Worm (Caenorhabditis elegans): Measurements from ENCODE around the gene fbxa-142.

Gene fbxa-142

ce11 chrV:16132215-16132614 is 1.1 kb upstream of the fbxa-142 start:
- no peak for TF ChIP-seq lin-13 (tag; optimal IDR thresholded peaks at IDR 0.05)
- TF ChIP-seq flh-1 (GFP tag; optimal IDR thresholded peaks at IDR 0.05) = no peak
- no peak for TF ChIP-seq ham-2 (GFP tag; optimal IDR thresholded peaks at IDR 0.05)
- TF ChIP-seq ceh-43 (GFP tag; optimal IDR thresholded peaks at IDR 0.05) = no peak

DNA sequence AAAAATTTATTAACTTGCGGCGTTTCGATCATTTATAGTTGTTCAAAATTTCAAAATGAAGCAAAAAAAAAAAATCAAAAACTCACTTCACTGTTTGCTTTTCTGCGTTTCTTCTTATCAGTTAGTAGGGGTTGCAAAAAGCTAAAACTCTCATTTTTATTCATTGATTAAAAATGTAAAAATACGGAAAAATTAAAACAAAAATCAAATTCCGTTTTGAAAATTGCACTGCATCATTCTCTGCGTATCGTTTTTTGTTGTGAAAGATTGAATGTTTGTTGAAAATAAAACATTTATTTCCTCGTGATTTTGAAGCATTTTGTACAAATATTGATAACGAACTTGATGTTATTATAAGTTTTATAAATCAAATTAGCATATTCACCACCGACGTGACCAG is 2.0 kb downstream of the fbxa-142 start:
- TF ChIP-seq unc-120 (tag; optimal IDR thresholded peaks at IDR 0.05; ENCODE audit: poor library complexity, severe bottlenecking) (no peak), tbx-8 (GFP tag; optimal IDR thresholded peaks at IDR 0.05) (no peak), cnd-1 (tag; optimal IDR thresholded peaks at IDR 0.05) (no peak), nhr-237 (tag; optimal IDR thresholded peaks at IDR 0.05) (no peak), nhr-28 (tag; optimal IDR thresholded peaks at IDR 0.05) (no peak), lsy-2 (tag; optimal IDR thresholded peaks at IDR 0.05) (no peak), nhr-12 (tag; optimal IDR thresholded peaks at IDR 0.05) (no peak), mab-5 (tag; optimal IDR thresholded peaks at IDR 0.05) (no peak), sptf-1 (tag; optimal IDR thresholded peaks at IDR 0.05) (no peak), elt-3 (tag; optimal IDR thresholded peaks at IDR 0.05) (no peak), ceh-83 (GFP tag; optimal IDR thresholded peaks at IDR 0.05) (no peak), M03D4.4 (tag; optimal IDR thresholded peaks at IDR 0.05) (no peak), unc-62 (GFP tag; optimal IDR thresholded peaks at IDR 0.05) (no peak)

- TF ChIP-seq ceh-43 (GFP tag; optimal IDR thresholded peaks at IDR 0.05) = no peak
- TF ChIP-seq unc-120 (tag; optimal IDR thresholded peaks at IDR 0.05; ENCODE audit: poor library complexity, severe bottlenecking) = no peak
- TF ChIP-seq bed-3 (GFP tag; optimal IDR thresholded peaks at IDR 0.05) = no peak
- TF ChIP-seq M03D4.4 (tag; optimal IDR thresholded peaks at IDR 0.05) = no peak
- TF ChIP-seq nhr-28 (tag; optimal IDR thresholded peaks at IDR 0.05) = no peak
- TF ChIP-seq zip-8 (tag; optimal IDR thresholded peaks at IDR 0.05) = no peak
- TF ChIP-seq ham-2 (GFP tag; optimal IDR thresholded peaks at IDR 0.05) = no peak
- TF ChIP-seq hlh-1 (tag; optimal IDR thresholded peaks at IDR 0.05) = no peak
- no peak for TF ChIP-seq snpc-4 (tag; optimal IDR thresholded peaks at IDR 0.05)
- TF ChIP-seq drap-1 (GFP tag; optimal IDR thresholded peaks at IDR 0.05) = no peak
- no peak for TF ChIP-seq lsy-2 (tag; optimal IDR thresholded peaks at IDR 0.05)
- TF ChIP-seq nhr-76 (tag; optimal IDR thresholded peaks at IDR 0.05) = no peak
These were observed 3.7 kb downstream of the fbxa-142 start, which contains the start of gene fbxa-143 for ce11 chrV:16127401-16127800. TSS of gene fbxa-143 (minus strand) at chrV:16127501.

ce11 chrV:16124739-16125138 is 6.4 kb downstream of the fbxa-142 start, which contains the start of gene nhr-111:
TSS of gene nhr-111 (minus strand) at chrV:16124839.
- TF ChIP-seq nhr-76 (tag; optimal IDR thresholded peaks at IDR 0.05) (no peak), bed-3 (GFP tag; optimal IDR thresholded peaks at IDR 0.05) (no peak), ceh-43 (GFP tag; optimal IDR thresholded peaks at IDR 0.05) (no peak), nhr-2 (tag; optimal IDR thresholded peaks at IDR 0.05) (no peak), cnd-1 (tag; optimal IDR thresholded peaks at IDR 0.05) (no peak), ces-1 (GFP tag; optimal IDR thresholded peaks at IDR 0.05) (no peak), tbx-8 (GFP tag; optimal IDR thresholded peaks at IDR 0.05) (no peak), unc-62 (GFP tag; optimal IDR thresholded peaks at IDR 0.05) (no peak), drap-1 (GFP tag; optimal IDR thresholded peaks at IDR 0.05) (no peak), sptf-1 (tag; optimal IDR thresholded peaks at IDR 0.05) (no peak), hlh-1 (tag; optimal IDR thresholded peaks at IDR 0.05) (no peak), mab-5 (tag; optimal IDR thresholded peaks at IDR 0.05) (no peak), nhr-12 (tag; optimal IDR thresholded peaks at IDR 0.05) (no peak), mls-2 (tag; optimal IDR thresholded peaks at IDR 0.05) (no peak), ham-2 (GFP tag; optimal IDR thresholded peaks at IDR 0.05) (no peak)

ce11 chrV:16121451-16121850 is 9.7 kb downstream of the fbxa-142 start:
- no peak for TF ChIP-seq nhr-237 (tag; optimal IDR thresholded peaks at IDR 0.05)
- TF ChIP-seq ces-1 (GFP tag; optimal IDR thresholded peaks at IDR 0.05) = no peak
- TF ChIP-seq lsy-2 (tag; optimal IDR thresholded peaks at IDR 0.05) = no peak
- no peak for TF ChIP-seq elt-3 (tag; optimal IDR thresholded peaks at IDR 0.05)
- no peak for TF ChIP-seq unc-120 (tag; optimal IDR thresholded peaks at IDR 0.05; ENCODE audit: poor library complexity, severe bottlenecking)
- TF ChIP-seq lin-13 (tag; optimal IDR thresholded peaks at IDR 0.05) = no peak
- TF ChIP-seq nhr-28 (tag; optimal IDR thresholded peaks at IDR 0.05) = no peak
- TF ChIP-seq lin-32 (GFP tag; optimal IDR thresholded peaks at IDR 0.05) = no peak
- TF ChIP-seq tbx-8 (GFP tag; optimal IDR thresholded peaks at IDR 0.05) = no peak
- no peak for TF ChIP-seq nhr-12 (tag; optimal IDR thresholded peaks at IDR 0.05)
- no peak for TF ChIP-seq zip-8 (tag; optimal IDR thresholded peaks at IDR 0.05)
- TF ChIP-seq sem-2 (GFP tag; optimal IDR thresholded peaks at IDR 0.05) = no peak
- TF ChIP-seq hlh-1 (tag; optimal IDR thresholded peaks at IDR 0.05) = no peak

DNA sequence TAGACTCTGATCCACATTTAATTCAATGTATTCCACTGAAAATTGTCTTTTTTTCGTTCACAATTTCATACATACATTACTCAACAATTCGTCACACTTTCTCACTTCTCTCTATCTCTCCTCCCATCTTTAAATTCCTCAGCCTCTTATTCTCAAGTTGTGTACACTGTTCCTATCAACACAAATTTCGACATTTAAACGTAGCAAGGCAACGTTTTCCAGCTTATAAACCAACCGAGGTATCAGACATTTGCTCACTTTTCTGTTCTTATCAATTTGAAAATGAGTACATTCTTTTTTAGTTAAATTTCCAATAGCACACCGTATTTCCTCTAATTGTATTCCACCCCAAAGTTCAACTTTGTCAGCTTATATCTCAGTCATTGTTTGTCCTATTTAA is 10.2 kb downstream of the fbxa-142 start, which contains the start of gene skr-3:
TSS of gene skr-3 (plus strand) at position 163 of the 400 bp plus-strand sequence.
- TF ChIP-seq nhr-28 (tag; optimal IDR thresholded peaks at IDR 0.05) (no peak), ceh-39 (tag; optimal IDR thresholded peaks at IDR 0.05) (no peak), nhr-2 (tag; optimal IDR thresholded peaks at IDR 0.05) (no peak), elt-1 (tag; optimal IDR thresholded peaks at IDR 0.05; ENCODE audit: borderline replicate concordance, insufficient read depth) (no peak), lin-13 (tag; optimal IDR thresholded peaks at IDR 0.05) (no peak), snpc-4 (tag; optimal IDR thresholded peaks at IDR 0.05) (no peak), flh-1 (GFP tag; optimal IDR thresholded peaks at IDR 0.05) (no peak), nhr-237 (tag; optimal IDR thresholded peaks at IDR 0.05) (no peak), ces-1 (GFP tag; optimal IDR thresholded peaks at IDR 0.05) (no peak), nhr-12 (tag; optimal IDR thresholded peaks at IDR 0.05) (no peak), sem-2 (GFP tag; optimal IDR thresholded peaks at IDR 0.05) (no peak), pha-4 (tag; optimal IDR thresholded peaks at IDR 0.05) (no peak), lsy-2 (tag; optimal IDR thresholded peaks at IDR 0.05) (no peak), ceh-43 (GFP tag; optimal IDR thresholded peaks at IDR 0.05) (no peak), ham-2 (GFP tag; optimal IDR thresholded peaks at IDR 0.05) (no peak), zip-8 (tag; optimal IDR thresholded peaks at IDR 0.05) (no peak), tbx-8 (GFP tag; optimal IDR thresholded peaks at IDR 0.05) (no peak), mab-5 (tag; optimal IDR thresholded peaks at IDR 0.05) (no peak)

Data from whole organism, mixed stage, embryonic.